Worm (Caenorhabditis elegans): ENCODE results near the gene col-130.

The col-130 gene

DNA sequence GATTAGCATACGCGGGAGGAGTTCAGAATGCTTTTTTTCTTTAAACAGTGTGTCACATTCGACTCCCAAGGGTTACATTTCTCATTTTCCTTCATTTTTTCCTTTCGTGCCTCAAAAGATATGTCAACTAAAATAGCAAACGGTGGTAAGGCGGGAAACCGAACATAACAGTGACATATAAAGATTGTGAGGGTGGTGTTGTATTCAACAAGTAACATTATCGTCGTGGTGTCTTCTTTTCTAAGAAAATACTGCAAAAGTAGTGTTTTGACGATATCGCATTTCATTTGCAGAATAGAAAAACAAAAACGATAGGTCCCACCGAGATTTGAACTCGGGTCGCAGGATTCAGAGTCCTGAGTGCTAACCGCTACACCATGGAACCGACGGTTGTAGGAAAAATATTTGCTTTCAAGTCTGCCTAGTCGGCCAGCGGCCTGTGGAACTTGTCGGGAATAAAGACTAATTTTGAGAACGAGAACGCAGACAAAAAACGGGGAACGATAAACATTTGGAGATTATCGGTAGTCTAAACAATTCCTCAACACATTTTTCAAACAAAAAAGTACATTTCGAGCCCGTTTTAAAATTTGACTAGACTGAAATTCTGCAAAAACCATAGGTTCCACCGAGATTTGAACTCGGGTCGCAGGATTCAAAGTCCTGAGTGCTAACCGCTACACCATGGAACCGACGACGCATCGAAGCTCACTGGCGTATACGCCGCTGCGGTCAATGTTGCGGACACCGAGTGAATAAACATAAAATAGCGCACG, 11.5 kb downstream of the col-130 start:
- TF ChIP-seq tbx-37 (GFP tag; conservative IDR thresholded peaks at IDR 0.05) (peak; percentile 57), sea-1 (GFP tag; conservative IDR thresholded peaks at IDR 0.05) (peak; percentile 60; the same call in 1 of the 2 replicates), tra-4 (tag; optimal IDR thresholded peaks at IDR 0.05) (no peak), scrt-1 (GFP tag; IDR thresholded peaks at IDR 0.05) (0 out of 2 replicates have a peak, but pooled peaks have one; percentile 35), tbx-11 (GFP tag; IDR thresholded peaks at IDR 0.05) (0 out of 2 replicates have a peak, but pooled peaks have one; percentile 45), ceh-36 (tag; optimal IDR thresholded peaks at IDR 0.05) (peak; percentile 29), F13C5.2 (tag; optimal IDR thresholded peaks at IDR 0.05) (no peak), hmbx-1 (tag; optimal IDR thresholded peaks at IDR 0.05) (no peak), ets-7 (tag; optimal IDR thresholded peaks at IDR 0.05) (no peak), ama-1 (optimal IDR thresholded peaks at IDR 0.05) (no peak), ceh-13 (GFP tag; optimal IDR thresholded peaks at IDR 0.05) (no peak), B0310.2 (tag; optimal IDR thresholded peaks at IDR 0.05) (no peak), hmg-4 (GFP tag; optimal IDR thresholded peaks at IDR 0.05) (peak; percentile 31), hnd-1 (tag; optimal IDR thresholded peaks at IDR 0.05) (no peak), flt-1 (GFP tag; IDR thresholded peaks at IDR 0.05) (peak; percentile 46; the same call in 1 of the 2 replicates), pes-1 (GFP tag; IDR thresholded peaks at IDR 0.05) (peak; percentile 58; the same call in 1 of the 2 replicates), aly-1 (tag; optimal IDR thresholded peaks at IDR 0.05) (no peak)

DNA sequence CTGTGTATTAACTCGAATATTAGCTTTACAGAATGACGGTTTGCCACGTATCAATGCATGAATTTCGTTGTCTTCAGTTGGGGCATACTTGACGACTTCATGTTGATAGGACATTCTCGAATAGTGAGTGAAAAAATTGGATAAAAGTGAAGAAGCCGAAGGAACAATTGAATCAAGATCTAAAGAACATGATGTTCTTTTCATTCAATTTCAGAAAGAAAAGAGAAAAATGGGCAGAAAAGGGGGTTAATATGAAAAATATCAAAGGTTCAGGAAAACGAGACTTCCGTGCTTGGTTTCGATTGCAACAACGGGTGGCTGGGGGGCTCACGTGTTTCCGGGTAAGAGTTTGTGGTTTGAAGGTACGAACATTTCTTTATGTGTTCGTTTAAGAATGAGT, 13.7 kb downstream of the col-130 start:
- TF ChIP-seq ceh-36 (tag; optimal IDR thresholded peaks at IDR 0.05) = no peak
- TF ChIP-seq ama-1 (optimal IDR thresholded peaks at IDR 0.05) = no peak
- no peak for TF ChIP-seq scrt-1 (GFP tag; IDR thresholded peaks at IDR 0.05)
- no peak for TF ChIP-seq flt-1 (GFP tag; IDR thresholded peaks at IDR 0.05)
- no peak for TF ChIP-seq pes-1 (GFP tag; IDR thresholded peaks at IDR 0.05)
- no peak for TF ChIP-seq ceh-13 (GFP tag; optimal IDR thresholded peaks at IDR 0.05)
- TF ChIP-seq hmbx-1 (tag; optimal IDR thresholded peaks at IDR 0.05) = no peak
- TF ChIP-seq aly-1 (tag; optimal IDR thresholded peaks at IDR 0.05) = no peak
- TF ChIP-seq hnd-1 (tag; optimal IDR thresholded peaks at IDR 0.05) = no peak
- no peak for TF ChIP-seq sea-1 (GFP tag; conservative IDR thresholded peaks at IDR 0.05)
- TF ChIP-seq tbx-37 (GFP tag; conservative IDR thresholded peaks at IDR 0.05) = no peak
- no peak for TF ChIP-seq hmg-4 (GFP tag; optimal IDR thresholded peaks at IDR 0.05)
- no peak for TF ChIP-seq tra-4 (tag; optimal IDR thresholded peaks at IDR 0.05)
- no peak for TF ChIP-seq tbx-11 (GFP tag; IDR thresholded peaks at IDR 0.05)

ce11 chrIV:12410167-12410566, 18.1 kb downstream of the col-130 start, which contains the start of gene acl-13:
acl-13 (plus strand) TSS chrIV:12410467.
- TF ChIP-seq F13C5.2 (tag; optimal IDR thresholded peaks at IDR 0.05) (no peak), aly-1 (tag; optimal IDR thresholded peaks at IDR 0.05) (no peak), pes-1 (GFP tag; IDR thresholded peaks at IDR 0.05) (no peak), flt-1 (GFP tag; IDR thresholded peaks at IDR 0.05) (no peak), ama-1 (optimal IDR thresholded peaks at IDR 0.05) (no peak), B0310.2 (tag; optimal IDR thresholded peaks at IDR 0.05) (no peak), scrt-1 (GFP tag; IDR thresholded peaks at IDR 0.05) (no peak), tbx-37 (GFP tag; conservative IDR thresholded peaks at IDR 0.05) (no peak)

- TF ChIP-seq tbx-37 (GFP tag; conservative IDR thresholded peaks at IDR 0.05) (no peak), B0310.2 (tag; optimal IDR thresholded peaks at IDR 0.05) (no peak), tra-4 (tag; optimal IDR thresholded peaks at IDR 0.05) (no peak), pes-1 (GFP tag; IDR thresholded peaks at IDR 0.05) (no peak), sea-1 (GFP tag; conservative IDR thresholded peaks at IDR 0.05) (no peak), ama-1 (optimal IDR thresholded peaks at IDR 0.05) (no peak), flt-1 (GFP tag; IDR thresholded peaks at IDR 0.05) (no peak), hmbx-1 (tag; optimal IDR thresholded peaks at IDR 0.05) (no peak), tbx-11 (GFP tag; IDR thresholded peaks at IDR 0.05) (no peak), F13C5.2 (tag; optimal IDR thresholded peaks at IDR 0.05) (no peak), ets-7 (tag; optimal IDR thresholded peaks at IDR 0.05) (no peak), ceh-13 (GFP tag; optimal IDR thresholded peaks at IDR 0.05) (no peak)
Observed at ce11 chrIV:12408625-12409024, 19.7 kb downstream of the col-130 start, which contains the start of gene dsb-1. dsb-1 (plus strand) TSS chrIV:12408925.

- peak; percentile 52 for TF ChIP-seq F13C5.2 (tag; optimal IDR thresholded peaks at IDR 0.05)
- TF ChIP-seq hmg-4 (GFP tag; optimal IDR thresholded peaks at IDR 0.05) = peak; percentile 29
- no peak for TF ChIP-seq hmbx-1 (tag; optimal IDR thresholded peaks at IDR 0.05)
Observed at ce11 chrIV:12404137-12404536, 24.2 kb downstream of the col-130 start, which contains the start of gene gex-3. gex-3 (plus strand) TSS chrIV:12404431.

DNA sequence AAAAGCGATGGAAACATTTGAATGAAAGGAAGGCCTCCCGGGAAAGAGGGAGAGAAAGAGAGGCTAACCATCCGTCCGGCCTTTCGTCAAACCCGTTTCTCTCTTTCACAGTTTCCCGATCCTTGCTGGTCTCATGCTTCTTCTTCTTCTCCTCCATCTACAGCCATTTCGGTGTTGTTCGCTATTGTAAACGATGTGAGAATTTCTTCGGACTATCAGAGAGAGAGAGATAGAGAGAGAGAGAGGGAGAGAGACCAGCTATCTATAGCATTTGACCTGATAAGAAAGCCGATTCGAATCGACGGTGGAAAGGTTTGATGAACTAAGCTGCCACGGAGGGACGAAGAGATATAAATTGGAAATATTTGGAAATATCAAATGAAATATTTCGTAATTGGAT, 24.9 kb downstream of the col-130 start:
- no peak for TF ChIP-seq ceh-13 (GFP tag; optimal IDR thresholded peaks at IDR 0.05)
- no peak for TF ChIP-seq hmg-4 (GFP tag; optimal IDR thresholded peaks at IDR 0.05)
- no peak for TF ChIP-seq flt-1 (GFP tag; IDR thresholded peaks at IDR 0.05)
- TF ChIP-seq tbx-11 (GFP tag; IDR thresholded peaks at IDR 0.05) = no peak
- no peak for TF ChIP-seq hmbx-1 (tag; optimal IDR thresholded peaks at IDR 0.05)
- no peak for TF ChIP-seq ceh-36 (tag; optimal IDR thresholded peaks at IDR 0.05)
- TF ChIP-seq ama-1 (optimal IDR thresholded peaks at IDR 0.05) = no peak
- TF ChIP-seq sea-1 (GFP tag; conservative IDR thresholded peaks at IDR 0.05) = no peak
- no peak for TF ChIP-seq scrt-1 (GFP tag; IDR thresholded peaks at IDR 0.05)
- TF ChIP-seq tbx-37 (GFP tag; conservative IDR thresholded peaks at IDR 0.05) = no peak
- TF ChIP-seq pes-1 (GFP tag; IDR thresholded peaks at IDR 0.05) = no peak
- no peak for TF ChIP-seq F13C5.2 (tag; optimal IDR thresholded peaks at IDR 0.05)
- no peak for TF ChIP-seq aly-1 (tag; optimal IDR thresholded peaks at IDR 0.05)
- TF ChIP-seq tra-4 (tag; optimal IDR thresholded peaks at IDR 0.05) = no peak
- TF ChIP-seq B0310.2 (tag; optimal IDR thresholded peaks at IDR 0.05) = no peak
- TF ChIP-seq ets-7 (tag; optimal IDR thresholded peaks at IDR 0.05) = no peak

- TF ChIP-seq ceh-36 (tag; optimal IDR thresholded peaks at IDR 0.05) (no peak), tbx-37 (GFP tag; conservative IDR thresholded peaks at IDR 0.05) (no peak), tbx-11 (GFP tag; IDR thresholded peaks at IDR 0.05) (no peak)
Observed at ce11 chrIV:12399983-12400382, 28.3 kb downstream of the col-130 start.

Data from whole organism, early embryonic.